Fruit fly (Drosophila melanogaster) whole organism, prepupa: ENCODE measurements around the gene Graf.

Source experiments
- CG10669 ChIP-seq: fragments of 200-800 bp; sonication (Bioruptor generic); optimal IDR thresholded peaks from 3 replicates; lab custom pipeline; 2018; ENCODE audit warnings: missing biosample characterization, mild to moderate bottlenecking, missing genetic modification characterization, moderate library complexity
- CG11902 ChIP-seq: fragments of 200-800 bp; sonication (Bioruptor generic); optimal IDR thresholded peaks from 3 replicates; lab custom pipeline; 2016; ENCODE audit warnings: missing biosample characterization, missing genetic modification characterization
- CG6808 ChIP-seq: fragments of 200-800 bp; sonication (Bioruptor generic); optimal IDR thresholded peaks from 3 replicates; lab custom pipeline; 2017; ENCODE audit warnings: missing biosample characterization, missing genetic modification characterization, mild to moderate bottlenecking, moderate library complexity, missing genetic modification reagents
- Hr38 ChIP-seq: sonication (Bioruptor generic); optimal IDR thresholded peaks from 2 replicates; lab custom pipeline; 2016; ENCODE audit warnings: missing biosample characterization, missing genetic modification characterization
- cyc ChIP-seq: fragments of 200-800 bp; sonication (Bioruptor generic); optimal IDR thresholded peaks from 3 replicates; lab custom pipeline; 2016; ENCODE audit warnings: missing biosample characterization, missing genetic modification characterization
- lz ChIP-seq: fragments of 200-800 bp; sonication (Bioruptor generic); optimal IDR thresholded peaks from 3 replicates; lab custom pipeline; 2016; ENCODE audit warnings: missing biosample characterization, missing genetic modification characterization
- net ChIP-seq: fragments of 200-800 bp; sonication (Bioruptor generic); optimal IDR thresholded peaks from 3 replicates; lab custom pipeline; 2016; ENCODE audit warnings: missing biosample characterization, missing genetic modification characterization
- ss ChIP-seq, 2 experiments: fragments of 200-800 bp; sonication (Bioruptor generic); optimal IDR thresholded peaks; 2 replicates in 1 of 2; 3 replicates in 1 of 2; lab custom pipeline; 2017 to 2018; ENCODE audit warnings: mild to moderate bottlenecking in 2 of 2, missing biosample characterization in 2 of 2, missing genetic modification characterization in 2 of 2, moderate library complexity in 1 of 2
- svp ChIP-seq: fragments of 200-800 bp; sonication (Bioruptor generic); peaks from one replicate; lab custom pipeline; 2016; ENCODE audit warnings: missing biosample characterization, missing genetic modification characterization

dm6 chrX:15766395-15766866 is 5.9 kb upstream of the Graf start, which contains the start of gene CG8952:
- TF ChIP-seq CG11902 (GFP tag; lab: Kevin White, UChicago), result no peak
- no peak for TF ChIP-seq CG10669 (GFP tag; lab: Kevin White, UChicago)
- no peak for TF ChIP-seq cyc
- TF ChIP-seq ss (GFP tag; optimal IDR thresholded peaks at IDR 0.05; lab: Kevin White, UChicago), result no peak
- no peak for TF ChIP-seq Hr38 (GFP tag; lab: Kevin White, UChicago)
- no peak for TF ChIP-seq net (GFP tag; lab: Kevin White, UChicago)
- TF ChIP-seq lz, result no peak
- no peak for TF ChIP-seq svp
- TF ChIP-seq CG6808, result no peak
